Fruit fly (Drosophila melanogaster): Measurements from ENCODE around the gene Ipk2.

DNA sequence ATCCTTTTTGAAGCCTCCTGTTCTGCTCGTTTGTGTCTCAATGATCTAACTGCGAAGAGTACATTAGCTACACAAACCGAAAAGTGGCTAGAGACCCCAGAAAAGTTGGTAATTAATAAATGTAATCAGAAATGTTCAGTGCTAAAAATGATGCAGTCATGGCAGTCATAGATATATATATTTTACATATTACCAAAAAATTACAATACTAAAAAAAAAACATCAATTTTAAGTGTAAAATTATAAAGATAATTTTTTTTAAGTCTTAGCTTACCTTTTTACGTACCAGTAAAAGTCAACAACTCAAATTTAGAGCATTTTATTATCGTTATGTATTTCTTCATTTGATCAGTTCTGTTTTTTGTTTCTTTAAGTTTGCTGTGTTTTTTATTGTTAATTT is 38.7 kb upstream of the Ipk2 start:
- TF ChIP-seq Mnt (GFP tag; optimal IDR thresholded peaks at IDR 0.05) (no peak), kay (GFP tag; ENCODE audit: borderline replicate concordance) (no peak), CG11617 (GFP tag; optimal IDR thresholded peaks at IDR 0.05) (no peak), toe (GFP tag; optimal IDR thresholded peaks at IDR 0.05) (no peak)
